Comparison of ENCODE assay signal across 5 worm cellular contexts in genomic region chrIII:9886323-9886722, ce11.
A peak's percentile ranks its signal among the peaks of the same experiment; 100 is the strongest.
TF ChIP-seq lines count a peak whose summit lies in the region.

No protein-coding gene starts in this region.

TF ChIP-seq in whole organism, L1 larva, 84 proteins besides CTCF, POLR2A, EP300 and RAD21:
- TF ChIP-seq fkh-10 (GFP tag; optimal IDR thresholded peaks at IDR 0.05; lab: Kevin White, UChicago) = peak; percentile 24
- no peak for TF ChIP-seq unc-30 (tag; optimal IDR thresholded peaks at IDR 0.05; lab: Kevin White, UChicago)
- TF ChIP-seq fkh-8 (tag; optimal IDR thresholded peaks at IDR 0.05; lab: Kevin White, UChicago) = peak; percentile 41
- TF ChIP-seq fos-1 (tag; optimal IDR thresholded peaks at IDR 0.05; lab: Kevin White, UChicago) = no peak
- peak; percentile 57 for TF ChIP-seq lin-14 (GFP tag; optimal IDR thresholded peaks at IDR 0.05; lab: Kevin White, UChicago)

TF ChIP-seq in whole organism, L2 larva, 48 proteins besides CTCF, POLR2A, EP300 and RAD21:
- TF ChIP-seq C34F6.9 (tag; optimal IDR thresholded peaks at IDR 0.05; lab: Kevin White, UChicago) (peak; percentile 1), ceh-82 (tag; optimal IDR thresholded peaks at IDR 0.05; lab: Kevin White, UChicago) (no peak)

TF ChIP-seq in whole organism, L3 larva, 47 proteins besides CTCF, POLR2A, EP300 and RAD21:
- TF ChIP-seq fkh-10 (GFP tag; optimal IDR thresholded peaks at IDR 0.05; lab: Kevin White, UChicago) = peak; percentile 36
- TF ChIP-seq nhr-77 (tag; optimal IDR thresholded peaks at IDR 0.05; lab: Kevin White, UChicago) = no peak

TF ChIP-seq in whole organism, L4 larva, 104 proteins besides CTCF, POLR2A, EP300 and RAD21:
- TF ChIP-seq unc-130 (GFP tag; optimal IDR thresholded peaks at IDR 0.05; lab: Kevin White, UChicago) (no peak), tra-1 (GFP tag; IDR thresholded peaks at IDR 0.05; lab: Robert Waterston, UW) (no peak), nhr-48 (tag; optimal IDR thresholded peaks at IDR 0.05; lab: Kevin White, UChicago) (no peak), nhr-102 (tag; optimal IDR thresholded peaks at IDR 0.05; lab: Kevin White, UChicago) (no peak), aha-1 (tag; lab: Kevin White, UChicago) (peak; percentile 94), unc-62 (GFP tag; optimal IDR thresholded peaks at IDR 0.05 in 1 of 2; lab: Kevin White, UChicago) (peak in 1 of 2 experiments; percentile 31), unc-62 (tag; optimal IDR thresholded peaks at IDR 0.05; lab: Kevin White, UChicago) (no peak), lin-39 (tag; optimal IDR thresholded peaks at IDR 0.05; lab: Kevin White, UChicago) (no peak), hlh-11 (tag; optimal IDR thresholded peaks at IDR 0.05; lab: Kevin White, UChicago) (no peak)

TF ChIP-seq in whole organism, late embryonic, 69 proteins besides CTCF, POLR2A, EP300 and RAD21:
- TF ChIP-seq unc-42 (tag; optimal IDR thresholded peaks at IDR 0.05; lab: Kevin White, UChicago) (peak; percentile 82), lim-6 (tag; optimal IDR thresholded peaks at IDR 0.05; lab: Kevin White, UChicago) (no peak), unc-3 (GFP tag; conservative IDR thresholded peaks at IDR 0.05; lab: Robert Waterston, UW) (no peak), unc-3 (tag; optimal IDR thresholded peaks at IDR 0.05; lab: Kevin White, UChicago) (no peak), nhr-11 (tag; optimal IDR thresholded peaks at IDR 0.05; lab: Kevin White, UChicago) (no peak), unc-55 (GFP tag; optimal IDR thresholded peaks at IDR 0.05; lab: Kevin White, UChicago) (no peak)

Comparison
In these comparisons a context has a peak if more than half of its experiments do, and no peak if none do; other contexts are left out.
1. Of the 29 proteins assayed by ChIP-seq in both whole organism, L4 larva and whole organism, L1 larva: peak only in whole organism, L4 larva: aha-1; only in whole organism, L1 larva: fkh-10; in both: none; in neither: 26; mixed calls (peak in some experiments, not most) for 1.